Worm (Caenorhabditis elegans): ENCODE results near the gene lin-23.

Gene lin-23

ce11 chrII:6335358-6335757 is 35.7 kb upstream of the lin-23 start, which contains the start of gene C32D5.14:
Gene C32D5.14, plus strand, starts transcription at chrII:6335488.
- TF ChIP-seq ztf-29 (GFP tag; IDR thresholded peaks at IDR 0.05) (no peak), ref-1 (GFP tag; conservative IDR thresholded peaks at IDR 0.05) (no peak), flt-1 (GFP tag; IDR thresholded peaks at IDR 0.05) (no peak)

DNA sequence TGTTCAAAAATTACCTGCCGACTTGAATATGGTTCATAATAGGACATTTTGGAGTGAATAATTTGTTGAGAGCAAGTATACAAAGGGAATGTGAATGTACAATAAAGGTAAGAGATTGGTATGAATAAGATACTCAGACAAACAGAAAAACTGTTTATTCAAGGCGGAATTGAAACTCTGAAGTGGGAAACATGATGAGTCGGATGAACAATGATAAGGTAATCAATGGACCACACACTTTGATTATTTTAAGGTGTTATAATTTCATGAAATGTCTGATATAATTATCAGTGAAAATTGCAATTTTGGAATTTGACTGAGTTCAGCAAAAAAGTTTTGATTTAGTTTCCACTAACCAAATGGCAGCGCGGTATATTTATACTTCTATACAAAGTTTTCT is 31.6 kb upstream of the lin-23 start:
- TF ChIP-seq med-1 (GFP tag; optimal IDR thresholded peaks at IDR 0.05; ENCODE audit: insufficient read depth): no peak
- no peak for TF ChIP-seq T22C8.4 (GFP tag; IDR thresholded peaks at IDR 0.05)
- TF ChIP-seq tab-1 (GFP tag; IDR thresholded peaks at IDR 0.05): no peak
- TF ChIP-seq ref-1 (GFP tag; conservative IDR thresholded peaks at IDR 0.05): no peak
- no peak for TF ChIP-seq ztf-23 (GFP tag; IDR thresholded peaks at IDR 0.05)
- no peak for TF ChIP-seq ztf-29 (GFP tag; IDR thresholded peaks at IDR 0.05)
- TF ChIP-seq cog-1 (tag; optimal IDR thresholded peaks at IDR 0.05): no peak
- TF ChIP-seq klf-2 (GFP tag; conservative IDR thresholded peaks at IDR 0.05): no peak
- TF ChIP-seq flt-1 (GFP tag; IDR thresholded peaks at IDR 0.05): no peak

ce11 chrII:6339948-6340347 is 31.2 kb upstream of the lin-23 start, which contains the start of gene C32D5.7:
Gene C32D5.7, minus strand, starts transcription at chrII:6340048.
- no peak for TF ChIP-seq ztf-29 (GFP tag; IDR thresholded peaks at IDR 0.05)

DNA sequence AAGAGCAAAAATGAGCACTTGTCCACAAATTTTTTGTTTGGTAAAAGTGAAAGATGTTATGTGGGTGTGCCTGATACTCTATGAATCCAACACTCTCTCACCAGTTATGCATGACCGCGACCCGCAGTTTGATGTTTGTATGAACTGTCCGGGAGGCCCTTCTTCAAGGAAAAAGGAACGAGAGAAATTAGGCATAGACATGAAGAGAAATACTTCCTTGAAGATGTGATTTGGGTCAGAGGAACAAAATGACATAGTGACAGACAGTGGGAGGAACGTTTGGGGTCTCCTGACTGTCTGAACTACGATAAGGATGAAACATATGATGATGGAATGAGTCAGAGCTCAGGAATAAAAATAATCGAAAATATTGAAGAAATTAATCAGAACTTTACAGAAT is 30.0 kb upstream of the lin-23 start:
- TF ChIP-seq ref-1 (GFP tag; conservative IDR thresholded peaks at IDR 0.05) (no peak), tab-1 (GFP tag; IDR thresholded peaks at IDR 0.05) (no peak), T22C8.4 (GFP tag; IDR thresholded peaks at IDR 0.05) (no peak), ztf-29 (GFP tag; IDR thresholded peaks at IDR 0.05) (no peak), flt-1 (GFP tag; IDR thresholded peaks at IDR 0.05) (no peak), cog-1 (tag; optimal IDR thresholded peaks at IDR 0.05) (no peak), klf-2 (GFP tag; conservative IDR thresholded peaks at IDR 0.05) (no peak), med-1 (GFP tag; optimal IDR thresholded peaks at IDR 0.05; ENCODE audit: insufficient read depth) (no peak), ztf-23 (GFP tag; IDR thresholded peaks at IDR 0.05) (no peak)

DNA sequence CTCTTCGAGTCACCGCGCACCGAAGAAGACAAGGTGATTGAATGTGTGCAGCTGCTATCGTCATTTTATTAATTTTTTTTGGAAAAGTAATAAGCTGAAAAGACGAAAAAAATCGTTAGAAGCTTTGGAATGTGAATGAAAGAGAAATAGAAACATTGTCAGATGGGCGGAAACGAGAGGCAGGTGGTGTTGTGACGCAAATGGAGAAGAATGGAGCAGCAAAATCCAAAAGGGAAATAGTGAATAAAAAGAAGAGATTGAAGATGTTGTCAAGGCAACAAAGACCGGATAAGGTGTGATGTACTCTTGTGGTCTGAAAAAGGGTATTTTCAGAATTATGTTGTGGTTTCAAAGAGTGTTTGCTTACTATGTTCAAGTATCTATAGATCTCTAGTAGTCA is 28.6 kb upstream of the lin-23 start:
- TF ChIP-seq T22C8.4 (GFP tag; IDR thresholded peaks at IDR 0.05) (no peak), med-1 (GFP tag; optimal IDR thresholded peaks at IDR 0.05; ENCODE audit: insufficient read depth) (no peak)

ce11 chrII:6343893-6344292 is 27.2 kb upstream of the lin-23 start, which contains the start of gene txt-18:
Gene txt-18, plus strand, starts transcription at chrII:6344072.
- TF ChIP-seq klf-2 (GFP tag; conservative IDR thresholded peaks at IDR 0.05) (no peak), tab-1 (GFP tag; IDR thresholded peaks at IDR 0.05) (no peak), flt-1 (GFP tag; IDR thresholded peaks at IDR 0.05) (no peak), ztf-29 (GFP tag; IDR thresholded peaks at IDR 0.05) (no peak), med-1 (GFP tag; optimal IDR thresholded peaks at IDR 0.05; ENCODE audit: insufficient read depth) (no peak), cog-1 (tag; optimal IDR thresholded peaks at IDR 0.05) (no peak), ref-1 (GFP tag; conservative IDR thresholded peaks at IDR 0.05) (no peak)

DNA sequence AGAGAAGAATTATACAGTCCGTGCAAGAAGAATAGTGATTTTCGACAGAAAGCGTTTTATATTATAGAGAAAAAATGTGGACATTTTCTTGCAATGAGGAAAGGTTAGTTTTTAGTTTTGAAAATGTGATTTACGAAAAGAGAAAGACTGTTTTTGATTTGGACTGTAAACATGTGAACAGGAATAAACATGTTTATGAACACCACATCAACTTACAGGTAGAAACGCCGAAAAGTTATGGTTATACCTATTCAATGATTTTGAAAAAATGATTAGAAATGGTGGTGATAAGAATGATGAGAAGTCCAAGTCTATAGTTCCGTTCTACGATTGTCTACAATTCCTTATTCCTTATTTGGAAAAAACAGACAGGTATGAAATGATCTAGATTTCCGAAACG is 26.6 kb upstream of the lin-23 start:
- no peak for TF ChIP-seq ztf-29 (GFP tag; IDR thresholded peaks at IDR 0.05)
- no peak for TF ChIP-seq tab-1 (GFP tag; IDR thresholded peaks at IDR 0.05)
- no peak for TF ChIP-seq ztf-23 (GFP tag; IDR thresholded peaks at IDR 0.05)
- TF ChIP-seq T22C8.4 (GFP tag; IDR thresholded peaks at IDR 0.05): no peak
- TF ChIP-seq ref-1 (GFP tag; conservative IDR thresholded peaks at IDR 0.05): no peak
- TF ChIP-seq flt-1 (GFP tag; IDR thresholded peaks at IDR 0.05): no peak
- TF ChIP-seq med-1 (GFP tag; optimal IDR thresholded peaks at IDR 0.05; ENCODE audit: insufficient read depth): no peak
- TF ChIP-seq klf-2 (GFP tag; conservative IDR thresholded peaks at IDR 0.05): no peak
- no peak for TF ChIP-seq cog-1 (tag; optimal IDR thresholded peaks at IDR 0.05)

ce11 chrII:6345195-6346158 is 25.6 kb upstream of the lin-23 start, which contains the start of gene C32D5.8:
Gene C32D5.8, minus strand, starts transcription at chrII:6345964.
- TF ChIP-seq ztf-23 (GFP tag; IDR thresholded peaks at IDR 0.05) (0 out of 2 replicates have a peak, but pooled peaks have one; percentile 21), tab-1 (GFP tag; IDR thresholded peaks at IDR 0.05) (no peak), ref-1 (GFP tag; conservative IDR thresholded peaks at IDR 0.05) (no peak), cog-1 (tag; optimal IDR thresholded peaks at IDR 0.05) (no peak), T22C8.4 (GFP tag; IDR thresholded peaks at IDR 0.05) (no peak)

ce11 chrII:6346551-6347079 is 24.5 kb upstream of the lin-23 start:
- TF ChIP-seq ztf-23 (GFP tag; IDR thresholded peaks at IDR 0.05) (no peak), tab-1 (GFP tag; IDR thresholded peaks at IDR 0.05) (no peak)

DNA sequence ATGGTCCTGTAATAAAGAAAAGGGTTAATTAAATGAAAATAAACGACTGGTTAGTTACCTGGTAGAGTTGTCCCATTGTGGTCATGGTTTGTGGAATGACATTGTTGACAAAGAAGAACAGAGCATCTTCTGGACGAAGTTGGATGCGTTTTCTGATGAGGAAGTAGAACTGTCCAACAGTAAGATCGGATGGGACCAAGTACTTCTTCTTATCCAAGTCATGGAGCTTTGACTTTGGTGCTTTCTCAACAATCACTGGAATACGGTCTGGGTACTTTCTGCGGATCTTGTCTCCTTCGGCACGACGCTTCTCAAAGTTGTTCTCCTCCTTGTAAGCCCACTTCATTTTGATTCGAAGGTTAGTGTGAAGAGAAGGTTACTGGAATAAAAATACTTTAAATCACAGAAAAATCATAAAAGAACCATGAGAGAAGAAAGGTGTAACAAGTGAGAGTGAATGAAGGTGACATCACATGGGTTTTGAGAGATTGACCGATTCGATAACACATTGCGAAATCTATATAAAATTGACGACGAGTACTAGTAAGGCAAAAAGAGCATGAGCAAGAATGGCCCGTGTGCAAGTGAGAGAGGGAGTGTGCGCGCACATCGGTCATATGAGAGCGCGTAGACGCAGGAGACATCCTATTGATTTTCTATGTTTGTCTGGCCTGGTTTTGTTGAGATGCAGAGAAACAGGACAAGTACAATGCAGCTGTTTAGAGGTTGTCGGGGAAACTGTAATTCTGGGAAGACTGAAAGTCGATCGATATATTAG is 23.6 kb upstream of the lin-23 start, which contains the start of gene lgg-1:
Gene lgg-1 (minus strand): TSS at position 379 of the 778 bp plus-strand sequence.
- TF ChIP-seq cog-1 (tag; optimal IDR thresholded peaks at IDR 0.05) (no peak), flt-1 (GFP tag; IDR thresholded peaks at IDR 0.05) (0 out of 2 replicates have a peak, but pooled peaks have one; percentile 11), klf-2 (GFP tag; conservative IDR thresholded peaks at IDR 0.05) (no peak), T22C8.4 (GFP tag; IDR thresholded peaks at IDR 0.05) (peak; percentile 84), med-1 (GFP tag; optimal IDR thresholded peaks at IDR 0.05; ENCODE audit: insufficient read depth) (no peak), tab-1 (GFP tag; IDR thresholded peaks at IDR 0.05) (0 out of 2 replicates have a peak, but pooled peaks have one; percentile 13), ztf-23 (GFP tag; IDR thresholded peaks at IDR 0.05) (no peak; the same call in 1 of the 2 replicates), ztf-29 (GFP tag; IDR thresholded peaks at IDR 0.05) (no peak), ref-1 (GFP tag; conservative IDR thresholded peaks at IDR 0.05) (no peak)

Data from whole organism, midembryonic.